Fruit fly (Drosophila melanogaster): ENCODE results near the gene Dnaaf6.
A peak's percentile ranks its signal among the peaks of the same experiment; 100 is the strongest.

Gene Dnaaf6

DNA sequence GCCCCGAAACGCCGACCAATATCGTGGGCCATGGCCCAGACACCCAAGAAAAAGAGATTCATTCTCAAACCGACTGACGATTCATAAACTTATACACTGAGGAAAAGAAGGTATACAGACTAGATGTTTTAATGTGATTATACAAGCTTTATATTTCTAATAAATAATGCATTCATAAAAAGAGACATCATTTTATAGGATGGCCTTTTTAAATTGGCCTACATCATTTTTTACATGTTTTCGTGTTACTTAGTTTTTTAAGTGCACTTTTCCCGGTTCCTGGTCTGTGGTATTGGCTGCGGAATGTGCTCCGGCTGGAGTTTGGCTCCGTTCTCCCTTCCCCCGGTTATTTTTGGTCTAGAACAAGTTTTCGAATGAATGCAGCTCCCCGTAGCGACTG lies 32.0 kb upstream of the Dnaaf6 start (continued):
- TF ChIP-seq ind (GFP tag; optimal IDR thresholded peaks at IDR 0.05), result peak; percentile 63
- no peak for TF ChIP-seq CG1832 (GFP tag; optimal IDR thresholded peaks at IDR 0.05)
- TF ChIP-seq B-H2 (GFP tag; optimal IDR thresholded peaks at IDR 0.05), result no peak
- peak; percentile 85 for TF ChIP-seq Drgx (GFP tag; IDR thresholded peaks at IDR 0.05)
- TF ChIP-seq chif (GFP tag; optimal IDR thresholded peaks at IDR 0.05), result peak; percentile 84 to 89
- TF ChIP-seq bbx (GFP tag; IDR thresholded peaks at IDR 0.05; ENCODE audit: partially characterized antibody), result no peak
- TF ChIP-seq Dref (GFP tag; IDR thresholded peaks at IDR 0.05), result no peak
- peak; percentile 29 for TF ChIP-seq CrebB (tag; optimal IDR thresholded peaks at IDR 0.05)
- peak; percentile 68 for TF ChIP-seq NC2α (GFP tag; optimal IDR thresholded peaks at IDR 0.05)
- TF ChIP-seq CG17186 (GFP tag; optimal IDR thresholded peaks at IDR 0.05), result peak; percentile 17
- TF ChIP-seq Sox100B (GFP tag; optimal IDR thresholded peaks at IDR 0.05), result peak; percentile 73
- no peak for TF ChIP-seq Dbx (GFP tag; IDR thresholded peaks at IDR 0.05)
- TF ChIP-seq Doc3 (GFP tag; IDR thresholded peaks at IDR 0.05; ENCODE audit: partially characterized antibody), result no peak
- TF ChIP-seq CG15696 (tag; optimal IDR thresholded peaks at IDR 0.05), result peak; percentile 53
- no peak for TF ChIP-seq CG17802 (tag; optimal IDR thresholded peaks at IDR 0.05)
- peak; percentile 45; the same call in 1 of the 2 replicates for TF ChIP-seq CG8765 (GFP tag; IDR thresholded peaks at IDR 0.05)
- TF ChIP-seq CG8924 (tag; optimal IDR thresholded peaks at IDR 0.05), result peak; percentile 87
- TF ChIP-seq NC2β (GFP tag; optimal IDR thresholded peaks at IDR 0.05), result peak; percentile 86
- TF ChIP-seq CG11695 (GFP tag; IDR thresholded peaks at IDR 0.05), result peak; percentile 57; the same call in 2 of the 3 replicates
- peak; percentile 47 for TF ChIP-seq fd64A (GFP tag; optimal IDR thresholded peaks at IDR 0.05)
- TF ChIP-seq grn (GFP tag; optimal IDR thresholded peaks at IDR 0.05), result no peak
- peak; percentile 68 for TF ChIP-seq Mes4 (GFP tag; optimal IDR thresholded peaks at IDR 0.05)
- TF ChIP-seq org-1 (GFP tag; optimal IDR thresholded peaks at IDR 0.05), result peak; percentile 53
- peak; percentile 92 for TF ChIP-seq Med (GFP tag)
- TF ChIP-seq HHEX (GFP tag; optimal IDR thresholded peaks at IDR 0.05), result peak; percentile 60
- TF ChIP-seq peb (GFP tag; IDR thresholded peaks at IDR 0.05), result peak; percentile 68; the same call in 1 of the 2 replicates
- peak; percentile 9 for TF ChIP-seq shn (GFP tag; optimal IDR thresholded peaks at IDR 0.05)
- TF ChIP-seq CG7357 (GFP tag; IDR thresholded peaks at IDR 0.05), result peak; percentile 50; the same call in 1 of the 3 replicates
- peak; percentile 52 for TF ChIP-seq Fer3 (tag; optimal IDR thresholded peaks at IDR 0.05)
- peak; percentile 95 for TF ChIP-seq CG15601 (tag; optimal IDR thresholded peaks at IDR 0.05)
- TF ChIP-seq dan (GFP tag; IDR thresholded peaks at IDR 0.05), result no peak
- TF ChIP-seq bigmax (GFP tag; optimal IDR thresholded peaks at IDR 0.05), result no peak
- peak; percentile 91 for TF ChIP-seq gsb-n (tag; optimal IDR thresholded peaks at IDR 0.05)
- TF ChIP-seq Eip74EF (GFP tag; optimal IDR thresholded peaks at IDR 0.05), result peak in 1 of 2 experiments; percentile 66
- TF ChIP-seq CG6854 (GFP tag; optimal IDR thresholded peaks at IDR 0.05), result no peak
- TF ChIP-seq ac (GFP tag; optimal IDR thresholded peaks at IDR 0.05), result peak; percentile 22
- TF ChIP-seq sd (tag; optimal IDR thresholded peaks at IDR 0.05), result peak; percentile 78
- peak; percentile 81 for TF ChIP-seq CG17359 (tag; optimal IDR thresholded peaks at IDR 0.05)
- peak; percentile 40 for TF ChIP-seq CG6654 (GFP tag; optimal IDR thresholded peaks at IDR 0.05)
- peak; percentile 74 for TF ChIP-seq Hsf (GFP tag; optimal IDR thresholded peaks at IDR 0.05)
- no peak for TF ChIP-seq rib (GFP tag; IDR thresholded peaks at IDR 0.05)
- TF ChIP-seq usp (GFP tag; optimal IDR thresholded peaks at IDR 0.05), result no peak
- TF ChIP-seq ssp (GFP tag; IDR thresholded peaks at IDR 0.05), result peak; percentile 62
- peak; percentile 90 for TF ChIP-seq CG2202 (tag; optimal IDR thresholded peaks at IDR 0.05)
- TF ChIP-seq lov (optimal IDR thresholded peaks at IDR 0.05), result no peak
- peak; percentile 75; the same call in 2 of the 3 replicates for TF ChIP-seq lov (GFP tag; IDR thresholded peaks at IDR 0.05)
- peak; percentile 58 for TF ChIP-seq run (tag; optimal IDR thresholded peaks at IDR 0.05)
- TF ChIP-seq disco-r (GFP tag; optimal IDR thresholded peaks at IDR 0.05), result peak; percentile 21
- TF ChIP-seq CG13775 (GFP tag; optimal IDR thresholded peaks at IDR 0.05), result peak; percentile 74
- peak; percentile 35 for TF ChIP-seq Bdp1 (GFP tag; optimal IDR thresholded peaks at IDR 0.05)
- peak; percentile 93; the same call in 1 of the 2 replicates for TF ChIP-seq ara (GFP tag; IDR thresholded peaks at IDR 0.05)
